Worm (Caenorhabditis elegans) whole organism, L4 larva: ENCODE data around the gene nmat-1.

Source experiments
- F37D6.2 ChIP-seq: sonication (generic microtip); optimal IDR thresholded peaks from 2 replicates; lab custom pipeline; 2016; ENCODE audit warnings: mild to moderate bottlenecking, missing genetic modification characterization, missing compliant biosample characterization
- F44E2.7 ChIP-seq: fragments of 200-800 bp; sonication (Bioruptor generic); IDR thresholded peaks from 2 replicates; pipeline ENCODE4 v2.1.2; 2022; ENCODE audit warnings: missing genetic modification characterization, missing compliant biosample characterization
- ZK546.5 ChIP-seq, 2 experiments: sonication (generic microtip); optimal IDR thresholded peaks; 2 replicates each; lab custom pipeline; 2017; ENCODE audit warnings: missing biosample characterization in 2 of 2, missing genetic modification characterization in 2 of 2
- aha-1 ChIP-seq: fragments of 150-350 bp; peaks from one replicate; lab custom pipeline; 2014; ENCODE audit warnings: missing biosample characterization, missing genetic modification characterization
- attf-4 ChIP-seq: sonication (generic microtip); optimal IDR thresholded peaks from 3 replicates; lab custom pipeline; 2017; ENCODE audit warnings: missing biosample characterization, missing genetic modification characterization
- ceh-20 ChIP-seq: fragments of 200-800 bp; sonication (Bioruptor generic); IDR thresholded peaks from 2 replicates; pipeline ENCODE4 v1.3.6; 2022; ENCODE audit warnings: missing genetic modification reagents, missing genetic modification characterization, missing compliant biosample characterization
- ceh-32 ChIP-seq: sonication (generic microtip); optimal IDR thresholded peaks from 2 replicates; lab custom pipeline; 2016; ENCODE audit warnings: mild to moderate bottlenecking, missing genetic modification characterization, missing compliant biosample characterization; ENCODE audit not compliant: poor library complexity
- ces-1 ChIP-seq: fragments of 150-350 bp; sonication (generic microtip); optimal IDR thresholded peaks from 4 replicates; lab custom pipeline; 2014; ENCODE audit warnings: missing biosample characterization, missing genetic modification reagents, missing genetic modification characterization
- cey-2 ChIP-seq: sonication (generic microtip); optimal IDR thresholded peaks from 3 replicates; lab custom pipeline; 2017; ENCODE audit warnings: missing genetic modification characterization, mild to moderate bottlenecking, missing compliant biosample characterization, antibody characterized with exemption, borderline replicate concordance; ENCODE audit not compliant: insufficient read depth
- daf-16 ChIP-seq, 3 experiments: sonication (generic microtip); optimal IDR thresholded peaks; 2 replicates each; lab custom pipeline; 2016 to 2017; ENCODE audit warnings: missing genetic modification characterization in 3 of 3, missing genetic modification reagents in 3 of 3, mild to moderate bottlenecking in 2 of 3, missing compliant biosample characterization in 2 of 3, missing biosample characterization in 1 of 3, moderate library complexity in 1 of 3
- daf-8 ChIP-seq: fragments of 200-800 bp; sonication (Bioruptor generic); IDR thresholded peaks from 2 replicates; pipeline ENCODE4 v1.3.6; 2022; ENCODE audit warnings: missing genetic modification characterization, missing compliant biosample characterization
- dmd-9 ChIP-seq: fragments of 200-800 bp; sonication (Bioruptor generic); IDR thresholded peaks from 2 replicates; pipeline ENCODE4 v1.3.6; 2022; ENCODE audit warnings: missing genetic modification reagents, missing genetic modification characterization, missing compliant biosample characterization
- dpl-1 ChIP-seq: fragments of 150-350 bp; optimal IDR thresholded peaks from 2 replicates; lab custom pipeline; 2014; ENCODE audit warnings: missing biosample characterization, missing genetic modification reagents, missing genetic modification characterization
- dve-1 ChIP-seq: sonication (generic microtip); optimal IDR thresholded peaks from 2 replicates; lab custom pipeline; 2017; ENCODE audit warnings: antibody characterized with exemption, mild to moderate bottlenecking, missing genetic modification characterization, missing compliant biosample characterization; ENCODE audit not compliant: insufficient read depth
- egl-43 ChIP-seq: fragments of 200-800 bp; sonication (Bioruptor generic); IDR thresholded peaks from 2 replicates; pipeline ENCODE4 v1.3.6; 2022; ENCODE audit warnings: missing genetic modification reagents, missing genetic modification characterization, missing compliant biosample characterization
- gei-8 ChIP-seq: fragments of 200-800 bp; sonication (Bioruptor generic); optimal IDR thresholded peaks from 2 replicates; lab custom pipeline; 2018; ENCODE audit warnings: mild to moderate bottlenecking, missing genetic modification characterization, missing compliant biosample characterization
- hlh-11 ChIP-seq: fragments of 200-800 bp; sonication (Bioruptor generic); optimal IDR thresholded peaks from 2 replicates; lab custom pipeline; 2018; ENCODE audit warnings: mild to moderate bottlenecking, missing genetic modification characterization, missing compliant biosample characterization
- hlh-30 ChIP-seq: sonication (generic microtip); optimal IDR thresholded peaks from 2 replicates; lab custom pipeline; 2017; ENCODE audit warnings: antibody characterized with exemption, mild to moderate bottlenecking, missing genetic modification characterization, missing compliant biosample characterization; ENCODE audit not compliant: insufficient read depth
- lin-1 ChIP-seq: fragments of 200-800 bp; sonication (Bioruptor generic); IDR thresholded peaks from 2 replicates; pipeline ENCODE4 v1.3.6; 2022; ENCODE audit warnings: missing genetic modification reagents, missing genetic modification characterization, missing compliant biosample characterization
- lin-13 ChIP-seq: fragments of 150-350 bp; optimal IDR thresholded peaks from 2 replicates; lab custom pipeline; 2014; ENCODE audit warnings: missing biosample characterization, missing genetic modification reagents, missing genetic modification characterization
- lin-29 ChIP-seq: fragments of 200-800 bp; sonication (Bioruptor generic); IDR thresholded peaks from 2 replicates; pipeline ENCODE4 v1.3.6; 2022; ENCODE audit warnings: missing genetic modification reagents, missing genetic modification characterization, missing compliant biosample characterization
- lir-3 ChIP-seq: sonication (generic microtip); optimal IDR thresholded peaks from 2 replicates; lab custom pipeline; 2016; ENCODE audit warnings: mild to moderate bottlenecking, missing genetic modification characterization, missing compliant biosample characterization
- madf-5 ChIP-seq, 2 experiments: fragments of 200-800 bp; sonication (Bioruptor generic); IDR thresholded peaks; 2 replicates each; pipeline ENCODE4 v1.3.6; 2022; ENCODE audit warnings: missing compliant biosample characterization in 2 of 2, missing genetic modification characterization in 2 of 2
- madf-9 ChIP-seq: fragments of 200-800 bp; sonication (Bioruptor generic); conservative IDR thresholded peaks from 2 replicates; pipeline ENCODE4 v1.3.6; 2022; ENCODE audit warnings: missing genetic modification reagents, missing genetic modification characterization, missing compliant biosample characterization
- nhr-10 ChIP-seq: fragments of 150-350 bp; optimal IDR thresholded peaks from 2 replicates; lab custom pipeline; 2014; ENCODE audit warnings: missing biosample characterization, missing genetic modification characterization
- nhr-237 ChIP-seq: sonication (generic microtip); optimal IDR thresholded peaks from 2 replicates; lab custom pipeline; 2017; ENCODE audit warnings: missing biosample characterization, missing genetic modification characterization
- nhr-25 ChIP-seq: sonication (generic microtip); optimal IDR thresholded peaks from 2 replicates; lab custom pipeline; 2017; ENCODE audit warnings: missing genetic modification characterization, mild to moderate bottlenecking, missing compliant biosample characterization, antibody characterized with exemption, moderate library complexity, borderline replicate concordance; ENCODE audit not compliant: insufficient read depth
- nhr-28 ChIP-seq: fragments of 150-350 bp; optimal IDR thresholded peaks from 2 replicates; lab custom pipeline; 2014; ENCODE audit warnings: missing biosample characterization, missing genetic modification characterization
- nhr-48 ChIP-seq: sonication (generic microtip); optimal IDR thresholded peaks from 2 replicates; lab custom pipeline; 2016; ENCODE audit warnings: mild to moderate bottlenecking, missing genetic modification characterization, missing compliant biosample characterization
- nhr-6 ChIP-seq: fragments of 150-350 bp; optimal IDR thresholded peaks from 2 replicates; lab custom pipeline; 2014; ENCODE audit warnings: missing biosample characterization, missing genetic modification characterization
- php-3 ChIP-seq: fragments of 200-800 bp; sonication (Bioruptor generic); IDR thresholded peaks from 2 replicates; pipeline ENCODE4 v1.3.6; 2022; ENCODE audit warnings: missing genetic modification reagents, missing genetic modification characterization, missing compliant biosample characterization
- pqm-1 ChIP-seq: sonication (generic microtip); optimal IDR thresholded peaks from 2 replicates; lab custom pipeline; 2017; ENCODE audit warnings: missing biosample characterization, missing genetic modification characterization
- rbr-2 ChIP-seq: sonication (generic microtip); optimal IDR thresholded peaks from 2 replicates; lab custom pipeline; 2016; ENCODE audit warnings: missing genotype, missing genetic modification characterization, missing compliant biosample characterization
- sdz-12 ChIP-seq: fragments of 200-800 bp; sonication (Bioruptor generic); optimal IDR thresholded peaks from 2 replicates; lab custom pipeline; 2018; ENCODE audit warnings: mild to moderate bottlenecking, missing genetic modification characterization, missing compliant biosample characterization
- set-16 ChIP-seq: fragments of 200-800 bp; sonication (Bioruptor generic); IDR thresholded peaks from 2 replicates; pipeline ENCODE4 v1.3.6; 2022; ENCODE audit warnings: missing genetic modification reagents, missing genetic modification characterization, missing compliant biosample characterization
- skn-1 ChIP-seq: fragments of 150-350 bp; optimal IDR thresholded peaks from 2 replicates; lab custom pipeline; 2014; ENCODE audit warnings: missing biosample characterization, missing genetic modification characterization
- spr-3 ChIP-seq: fragments of 200-800 bp; sonication (Bioruptor generic); optimal IDR thresholded peaks from 2 replicates; lab custom pipeline; 2018; ENCODE audit warnings: mild to moderate bottlenecking, missing genetic modification characterization, missing compliant biosample characterization
- tag-97 ChIP-seq: fragments of 200-800 bp; sonication (Bioruptor generic); IDR thresholded peaks from 2 replicates; pipeline ENCODE4 v1.3.6; 2022; ENCODE audit warnings: missing genetic modification characterization, missing compliant biosample characterization
- unc-130 ChIP-seq: sonication (generic microtip); optimal IDR thresholded peaks from 2 replicates; lab custom pipeline; 2016; ENCODE audit warnings: missing genetic modification reagents, missing genetic modification characterization, missing compliant biosample characterization
- zfp-3 ChIP-seq: fragments of 200-800 bp; sonication (Bioruptor generic); conservative IDR thresholded peaks from 2 replicates; pipeline ENCODE4 v1.3.6; 2022; ENCODE audit warnings: missing genetic modification reagents, missing genetic modification characterization, missing compliant biosample characterization
- zip-2 ChIP-seq: fragments of 150-350 bp; optimal IDR thresholded peaks from 2 replicates; lab custom pipeline; 2014; ENCODE audit warnings: missing biosample characterization, missing genetic modification characterization
- ztf-7 ChIP-seq: fragments of 150-350 bp; optimal IDR thresholded peaks from 2 replicates; lab custom pipeline; 2014; ENCODE audit warnings: missing biosample characterization, missing genetic modification characterization

nmat-1 gene

ce11 chrX:11999573-11999972 is 18.3 kb downstream of the nmat-1 start (continued):
- no peak for TF ChIP-seq zip-2 (tag; lab: Kevin White, UChicago)
- no peak for TF ChIP-seq tag-97 (GFP tag; lab: Robert Waterston, UW)
- no peak for TF ChIP-seq nhr-10 (tag; lab: Kevin White, UChicago)
- TF ChIP-seq aha-1 (tag; lab: Kevin White, UChicago) = peak; percentile 8
- no peak for TF ChIP-seq spr-3 (GFP tag; lab: Kevin White, UChicago)
- TF ChIP-seq lin-1 = no peak
- TF ChIP-seq hlh-30 (tag; lab: Kevin White, UChicago) = no peak
- peak; percentile 40 for TF ChIP-seq pqm-1 (tag; lab: Kevin White, UChicago)
- TF ChIP-seq gei-8 (GFP tag; lab: Kevin White, UChicago) = no peak
- no peak for TF ChIP-seq nhr-25 (tag; lab: Kevin White, UChicago)
- no peak for TF ChIP-seq nhr-6 (tag; lab: Kevin White, UChicago)
- no peak for TF ChIP-seq php-3
- no peak for TF ChIP-seq nhr-28 (tag; lab: Kevin White, UChicago)
- no peak for TF ChIP-seq ceh-20 (GFP tag; lab: Robert Waterston, UW)
- no peak for TF ChIP-seq ceh-32 (tag; lab: Kevin White, UChicago)
- TF ChIP-seq daf-8 (GFP tag; lab: Robert Waterston, UW) = no peak
- TF ChIP-seq sdz-12 (GFP tag; lab: Kevin White, UChicago) = no peak
- no peak for TF ChIP-seq nhr-237 (tag; lab: Kevin White, UChicago)
- TF ChIP-seq dpl-1 (GFP tag; lab: Kevin White, UChicago) = no peak
- peak; percentile 30 for TF ChIP-seq nhr-48 (tag; lab: Kevin White, UChicago)
- no peak for TF ChIP-seq set-16 (GFP tag; lab: Robert Waterston, UW)
- TF ChIP-seq skn-1 (tag; lab: Kevin White, UChicago) = no peak
- no peak for TF ChIP-seq cey-2
- no peak for TF ChIP-seq attf-4 (tag; lab: Kevin White, UChicago)
- no peak for TF ChIP-seq lin-13 (GFP tag; lab: Kevin White, UChicago)
- no peak for TF ChIP-seq ZK546.5 (tag; optimal IDR thresholded peaks at IDR 0.05; lab: Kevin White, UChicago)
- TF ChIP-seq hlh-11 (tag; lab: Kevin White, UChicago) = peak; percentile 0
- TF ChIP-seq F44E2.7 = no peak
- TF ChIP-seq F37D6.2 (tag; lab: Kevin White, UChicago) = no peak
- no peak for TF ChIP-seq ces-1 (GFP tag; lab: Kevin White, UChicago)
- TF ChIP-seq, all 104 proteins: peak for 8

ce11 chrX:11996606-11997005 is 21.2 kb downstream of the nmat-1 start:
- TF ChIP-seq daf-16 (GFP tag; optimal IDR thresholded peaks at IDR 0.05; lab: Kevin White, UChicago) = no peak
- TF ChIP-seq daf-16 (tag; optimal IDR thresholded peaks at IDR 0.05; lab: Kevin White, UChicago) = peak; percentile 69
- TF ChIP-seq F37D6.2 (tag; lab: Kevin White, UChicago) = no peak
- no peak for TF ChIP-seq gei-8 (GFP tag; lab: Kevin White, UChicago)
- no peak for TF ChIP-seq rbr-2 (tag; lab: Kevin White, UChicago)
- TF ChIP-seq lin-29 (GFP tag; lab: Robert Waterston, UW) = no peak
- TF ChIP-seq madf-9 (GFP tag; lab: Robert Waterston, UW) = no peak
- no peak for TF ChIP-seq nhr-28 (tag; lab: Kevin White, UChicago)
- no peak for TF ChIP-seq lin-1
- TF ChIP-seq ztf-7 = no peak
- TF ChIP-seq madf-5 (GFP tag; IDR thresholded peaks at IDR 0.05; lab: Robert Waterston, UW) = no peak
- TF ChIP-seq attf-4 (tag; lab: Kevin White, UChicago) = no peak
- TF ChIP-seq hlh-11 (tag; lab: Kevin White, UChicago) = peak; percentile 17
- no peak for TF ChIP-seq php-3
- peak; percentile 56 for TF ChIP-seq dve-1 (tag; lab: Kevin White, UChicago)
- no peak for TF ChIP-seq lir-3 (tag; lab: Kevin White, UChicago)
- TF ChIP-seq zfp-3 = no peak
- no peak for TF ChIP-seq dmd-9 (GFP tag; lab: Robert Waterston, UW)
- TF ChIP-seq unc-130 (GFP tag; lab: Kevin White, UChicago) = no peak
- no peak for TF ChIP-seq daf-8 (GFP tag; lab: Robert Waterston, UW)
- no peak for TF ChIP-seq spr-3 (GFP tag; lab: Kevin White, UChicago)
- no peak for TF ChIP-seq egl-43 (GFP tag; lab: Robert Waterston, UW)
- no peak for TF ChIP-seq nhr-25 (tag; lab: Kevin White, UChicago)
